Worm (Caenorhabditis elegans): Measurements from ENCODE around the gene F49H12.2.

Gene F49H12.2

DNA sequence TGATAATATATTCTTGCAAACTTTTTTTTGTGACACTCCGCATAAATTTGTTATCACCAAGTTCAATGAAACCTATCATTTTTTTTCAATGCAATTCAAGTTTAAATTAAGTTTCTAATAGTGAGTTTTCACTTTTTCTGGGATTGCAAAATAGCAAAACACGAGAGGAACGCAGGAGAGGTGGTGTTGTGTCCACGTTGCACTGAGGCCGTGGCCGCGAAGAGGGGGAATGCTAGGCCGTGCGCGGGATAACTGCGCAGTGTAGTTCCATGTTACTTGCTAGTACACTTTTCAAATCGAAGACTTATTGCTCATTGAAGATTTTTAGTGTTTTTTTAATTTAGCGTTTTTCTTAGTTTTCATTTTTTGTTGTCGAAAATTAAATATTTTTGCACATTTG, 23.1 kb downstream of the F49H12.2 start:
- TF ChIP-seq ztf-6 (GFP tag; IDR thresholded peaks at IDR 0.05) (no peak), attf-3 (GFP tag; conservative IDR thresholded peaks at IDR 0.05) (no peak)

ce11 chrX:2108682-2109081, 23.6 kb downstream of the F49H12.2 start, which contains the start of gene F53B1.2:
TSS of gene F53B1.2 (plus strand) at chrX:2108982.
- TF ChIP-seq egl-44 (GFP tag; IDR thresholded peaks at IDR 0.05) (no peak), sptf-2 (GFP tag; optimal IDR thresholded peaks at IDR 0.05) (no peak), madf-6 (GFP tag; IDR thresholded peaks at IDR 0.05) (no peak), chd-7 (tag; optimal IDR thresholded peaks at IDR 0.05) (no peak), ets-4 (GFP tag; optimal IDR thresholded peaks at IDR 0.05) (no peak), ceh-40 (GFP tag; IDR thresholded peaks at IDR 0.05) (no peak), nfyb-1 (GFP tag; IDR thresholded peaks at IDR 0.05) (no peak), ceh-27 (GFP tag; optimal IDR thresholded peaks at IDR 0.05) (no peak), let-607 (tag; optimal IDR thresholded peaks at IDR 0.05) (no peak)

ce11 chrX:2110603-2111327, 25.7 kb downstream of the F49H12.2 start:
- TF ChIP-seq D2030.7 (GFP tag; IDR thresholded peaks at IDR 0.05) (no peak), ama-1 (optimal IDR thresholded peaks at IDR 0.05) (no peak), ama-1 (GFP tag; optimal IDR thresholded peaks at IDR 0.05) (no peak), egl-44 (GFP tag; IDR thresholded peaks at IDR 0.05) (no peak), nhr-90 (tag; optimal IDR thresholded peaks at IDR 0.05) (no peak), ekl-4 (GFP tag; IDR thresholded peaks at IDR 0.05) (no peak), tbp1 (GFP tag; optimal IDR thresholded peaks at IDR 0.05) (no peak), egrh-3 (GFP tag; IDR thresholded peaks at IDR 0.05) (no peak), C06A6.2 (GFP tag; conservative IDR thresholded peaks at IDR 0.05) (no peak), xnd-1 (tag; optimal IDR thresholded peaks at IDR 0.05) (no peak), nfya-2 (GFP tag; IDR thresholded peaks at IDR 0.05) (no peak), nhr-27 (tag; optimal IDR thresholded peaks at IDR 0.05) (no peak), lin-54 (GFP tag; optimal IDR thresholded peaks at IDR 0.05) (no peak), sdz-38 (tag; optimal IDR thresholded peaks at IDR 0.05) (no peak), C17E4.6 (GFP tag; IDR thresholded peaks at IDR 0.05) (no peak)

ce11 chrX:2113004-2113403, 27.9 kb downstream of the F49H12.2 start, which contains the start of gene bus-5:
TSS of gene bus-5 (minus strand) at chrX:2113104.
- no peak for TF ChIP-seq ets-4 (GFP tag; optimal IDR thresholded peaks at IDR 0.05)

DNA sequence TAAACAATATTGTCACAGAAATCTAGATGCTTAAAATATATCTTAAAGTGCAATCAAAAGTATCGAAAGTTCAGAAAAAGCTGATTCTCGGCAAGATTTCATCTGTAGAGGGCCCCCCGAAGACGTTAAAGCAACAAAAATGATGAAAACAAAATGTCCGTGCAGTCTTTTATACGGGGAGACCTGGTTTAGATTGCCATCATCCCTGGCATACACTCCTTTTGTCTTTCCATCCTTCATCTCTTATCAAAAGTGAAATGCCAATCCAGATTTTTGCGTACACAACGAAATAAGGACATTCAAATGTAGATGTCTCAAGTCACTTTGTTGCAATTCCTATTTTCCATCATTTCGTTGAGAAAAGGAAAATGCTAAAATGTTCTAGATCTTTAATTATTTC, 29.1 kb downstream of the F49H12.2 start:
- TF ChIP-seq Y67H2A.10 (GFP tag; conservative IDR thresholded peaks at IDR 0.05) (no peak), tbp1 (GFP tag; optimal IDR thresholded peaks at IDR 0.05) (no peak), F37B4.10 (GFP tag; IDR thresholded peaks at IDR 0.05) (no peak), F57A8.1 (GFP tag; optimal IDR thresholded peaks at IDR 0.05) (no peak)

DNA sequence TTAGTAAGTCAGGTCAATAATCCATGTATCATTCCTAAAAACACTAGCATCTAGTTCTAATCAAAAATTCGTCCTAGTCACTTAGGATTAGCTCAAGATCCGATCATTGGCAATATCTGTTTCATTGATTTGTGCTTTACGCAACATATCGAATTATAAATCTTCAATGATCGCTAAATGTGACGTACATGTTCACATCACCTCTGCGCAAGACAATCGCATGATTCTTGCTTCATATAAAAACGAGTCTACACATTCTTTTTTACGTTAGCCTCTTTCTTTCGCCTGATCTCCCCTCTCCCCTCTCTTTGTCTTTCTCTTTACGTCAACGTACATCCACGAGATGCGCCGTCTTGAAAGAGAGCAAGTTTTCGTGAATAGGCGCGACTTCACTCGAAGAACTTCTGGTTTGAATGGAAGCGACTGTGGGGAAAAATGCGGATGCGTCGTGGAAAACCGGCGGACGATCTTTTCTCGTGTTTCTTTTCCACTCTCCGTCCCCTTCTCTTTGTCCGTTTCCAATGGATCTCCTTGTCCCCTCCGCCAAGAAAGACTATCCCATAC, 31.3 kb downstream of the F49H12.2 start:
- TF ChIP-seq sptf-2 (GFP tag; optimal IDR thresholded peaks at IDR 0.05) (no peak), ceh-58 (GFP tag; IDR thresholded peaks at IDR 0.05) (0 out of 2 replicates have a peak, but pooled peaks have one; percentile 40), hmg-20 (GFP tag; IDR thresholded peaks at IDR 0.05) (no peak), mcd-1 (GFP tag; IDR thresholded peaks at IDR 0.05) (no peak), rpc-1 (optimal IDR thresholded peaks at IDR 0.05) (no peak), rpc-1 (tag; optimal IDR thresholded peaks at IDR 0.05) (no peak), dox-1 (GFP tag; IDR thresholded peaks at IDR 0.05) (peak; percentile 47; the same call in 1 of the 2 replicates)

Data from whole organism, young adult.